Worm (Caenorhabditis elegans): ENCODE results near the gene sre-5.

DNA sequence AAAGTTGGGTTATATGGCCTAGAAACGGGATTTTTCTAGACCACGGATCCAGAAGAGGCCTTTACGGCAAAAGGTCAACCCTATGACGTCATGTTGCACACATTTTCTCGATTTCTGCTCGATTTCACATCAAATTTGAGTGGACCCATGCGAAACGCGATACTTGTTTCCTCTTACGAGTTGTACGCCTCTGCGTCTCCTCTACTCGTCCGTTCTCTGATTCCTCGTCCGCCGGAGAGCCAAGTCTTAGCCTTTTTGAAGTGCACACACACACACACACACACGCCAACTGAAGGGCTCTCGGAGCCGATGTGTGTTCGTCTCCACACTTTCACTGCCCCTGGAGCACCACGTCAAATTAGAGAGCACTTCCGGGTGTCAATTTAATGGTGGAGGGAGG is 44.0 kb upstream of the sre-5 start:
- TF ChIP-seq swsn-7 (tag; optimal IDR thresholded peaks at IDR 0.05), result peak; percentile 14
- no peak for TF ChIP-seq snpc-4 (tag; optimal IDR thresholded peaks at IDR 0.05)
- TF ChIP-seq ama-1 (optimal IDR thresholded peaks at IDR 0.05), result no peak
- no peak for TF ChIP-seq nhr-77 (tag; optimal IDR thresholded peaks at IDR 0.05)
- TF ChIP-seq sox-4 (tag; optimal IDR thresholded peaks at IDR 0.05), result no peak
- no peak for TF ChIP-seq ceh-8 (GFP tag; optimal IDR thresholded peaks at IDR 0.05)
- no peak for TF ChIP-seq nhr-12 (tag; optimal IDR thresholded peaks at IDR 0.05)
- TF ChIP-seq ces-1 (GFP tag; optimal IDR thresholded peaks at IDR 0.05), result no peak
- no peak for TF ChIP-seq sptf-1 (tag; optimal IDR thresholded peaks at IDR 0.05)
- TF ChIP-seq unc-62 (GFP tag; optimal IDR thresholded peaks at IDR 0.05), result no peak
